Fruit fly (Drosophila melanogaster): ENCODE data around the gene CG14694.

DNA sequence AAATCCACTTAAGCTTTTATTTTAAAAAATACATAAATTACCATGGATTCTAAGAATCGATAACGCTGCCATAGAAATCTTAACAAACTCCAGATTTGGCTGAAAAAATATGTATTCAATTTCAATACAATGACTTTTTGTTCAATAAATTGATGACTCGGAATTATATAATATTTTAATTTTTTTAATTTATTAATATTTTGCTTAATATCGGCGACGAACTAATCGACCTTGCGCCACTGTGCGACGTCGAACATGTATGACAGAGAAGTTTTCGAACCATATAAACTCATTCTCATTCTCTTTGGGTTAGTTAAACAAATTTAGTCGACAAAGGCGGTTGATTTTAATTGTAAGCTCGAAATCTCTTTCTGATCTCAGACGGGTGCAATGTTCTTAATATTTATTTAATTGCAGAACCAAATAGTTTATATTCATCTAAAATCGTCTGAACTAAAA is 10.1 kb downstream of the CG14694 start, which contains the start of gene CG42394:
- TF ChIP-seq kay (GFP tag; ENCODE audit: borderline replicate concordance) (peak; percentile 79), CG1620 (GFP tag; optimal IDR thresholded peaks at IDR 0.05) (no peak), CG14711 (tag; optimal IDR thresholded peaks at IDR 0.05) (peak; percentile 81), tj (GFP tag; optimal IDR thresholded peaks at IDR 0.05) (peak; percentile 47), CG12768 (GFP tag; optimal IDR thresholded peaks at IDR 0.05) (peak; percentile 78), CG7045 (GFP tag; optimal IDR thresholded peaks at IDR 0.05) (peak; percentile 87), Hr96 (GFP tag; optimal IDR thresholded peaks at IDR 0.05) (peak; percentile 40), cnc (optimal IDR thresholded peaks at IDR 0.05) (no peak), cic (GFP tag; optimal IDR thresholded peaks at IDR 0.05) (no peak), pad (GFP tag; optimal IDR thresholded peaks at IDR 0.05) (peak; percentile 37), ovo (GFP tag; optimal IDR thresholded peaks at IDR 0.05) (no peak)
